Fruit fly (Drosophila melanogaster): ENCODE results near the gene Tango2.

Gene Tango2

dm6 chrX:13639998-13640691 lies 23.4 kb downstream of the Tango2 start:
- peak; percentile 77 for TF ChIP-seq Rel (GFP tag; optimal IDR thresholded peaks at IDR 0.05)
- no peak for TF ChIP-seq Rel (tag; optimal IDR thresholded peaks at IDR 0.05)
- TF ChIP-seq CrebA (GFP tag; optimal IDR thresholded peaks at IDR 0.05; ENCODE audit: borderline replicate concordance), result peak; percentile 69
- TF ChIP-seq lola (GFP tag; optimal IDR thresholded peaks at IDR 0.05), result no peak
- peak; percentile 89 for TF ChIP-seq rgr (GFP tag; optimal IDR thresholded peaks at IDR 0.05)
- no peak for TF ChIP-seq GATAd (GFP tag; optimal IDR thresholded peaks at IDR 0.05)
- TF ChIP-seq Abd-B (GFP tag; optimal IDR thresholded peaks at IDR 0.05), result no peak
- TF ChIP-seq CG32264 (GFP tag; optimal IDR thresholded peaks at IDR 0.05), result peak; percentile 69
- peak; percentile 42 for TF ChIP-seq dmrt93B (GFP tag; optimal IDR thresholded peaks at IDR 0.05)
- TF ChIP-seq HLH106 (tag; optimal IDR thresholded peaks at IDR 0.05), result peak; percentile 71
- peak; percentile 21 for TF ChIP-seq Jra (GFP tag; optimal IDR thresholded peaks at IDR 0.05)
- peak; percentile 86 for TF ChIP-seq OdsH (GFP tag; optimal IDR thresholded peaks at IDR 0.05)
- TF ChIP-seq Vsx2 (GFP tag; optimal IDR thresholded peaks at IDR 0.05; ENCODE audit: partially characterized antibody), result no peak
- TF ChIP-seq woc (GFP tag; optimal IDR thresholded peaks at IDR 0.05), result peak; percentile 74
- no peak for TF ChIP-seq N (GFP tag; optimal IDR thresholded peaks at IDR 0.05)
- peak; percentile 92 for TF ChIP-seq br (GFP tag; optimal IDR thresholded peaks at IDR 0.05)
- TF ChIP-seq Sp1 (GFP tag; optimal IDR thresholded peaks at IDR 0.05), result peak; percentile 73
- no peak for TF ChIP-seq jim (GFP tag; optimal IDR thresholded peaks at IDR 0.05)
- peak; percentile 5 for TF ChIP-seq Hr83 (GFP tag; optimal IDR thresholded peaks at IDR 0.05; ENCODE audit: poor library complexity, severe bottlenecking)
- TF ChIP-seq Mio (GFP tag; optimal IDR thresholded peaks at IDR 0.05), result peak; percentile 45
- no peak for TF ChIP-seq pan (optimal IDR thresholded peaks at IDR 0.05)
- TF ChIP-seq Hr78 (GFP tag; optimal IDR thresholded peaks at IDR 0.05), result no peak
- peak; percentile 21 for TF ChIP-seq CG9705 (GFP tag; optimal IDR thresholded peaks at IDR 0.05)
- peak; percentile 8 for TF ChIP-seq dsf (GFP tag; optimal IDR thresholded peaks at IDR 0.05; ENCODE audit: borderline replicate concordance)
- TF ChIP-seq Hnf4 (GFP tag; optimal IDR thresholded peaks at IDR 0.05), result peak; percentile 87
- peak; percentile 91 for TF ChIP-seq ey (GFP tag; optimal IDR thresholded peaks at IDR 0.05)
- TF ChIP-seq h (GFP tag; optimal IDR thresholded peaks at IDR 0.05), result peak; percentile 94
- peak; percentile 62 for TF ChIP-seq tai (GFP tag; optimal IDR thresholded peaks at IDR 0.05)
- TF ChIP-seq sage (GFP tag; optimal IDR thresholded peaks at IDR 0.05), result peak; percentile 82
- TF ChIP-seq usp (GFP tag; optimal IDR thresholded peaks at IDR 0.05), result no peak
- TF ChIP-seq foxo (GFP tag; optimal IDR thresholded peaks at IDR 0.05), result peak; percentile 66 to 89
- no peak for TF ChIP-seq Dfd (GFP tag; optimal IDR thresholded peaks at IDR 0.05)
- peak; percentile 77 for TF ChIP-seq psq (GFP tag; optimal IDR thresholded peaks at IDR 0.05)
- peak; percentile 96 for TF ChIP-seq sv (GFP tag; optimal IDR thresholded peaks at IDR 0.05)
- TF ChIP-seq brk (GFP tag; optimal IDR thresholded peaks at IDR 0.05), result peak; percentile 68
- peak; percentile 96 for TF ChIP-seq fru (GFP tag; optimal IDR thresholded peaks at IDR 0.05)

dm6 chrX:13640692-13641011 lies 23.9 kb downstream of the Tango2 start:
- TF ChIP-seq Hr78 (GFP tag; optimal IDR thresholded peaks at IDR 0.05) (no peak), dmrt93B (GFP tag; optimal IDR thresholded peaks at IDR 0.05) (no peak), Hr83 (GFP tag; optimal IDR thresholded peaks at IDR 0.05; ENCODE audit: poor library complexity, severe bottlenecking) (no peak), Dif (GFP tag; optimal IDR thresholded peaks at IDR 0.05; ENCODE audit: partially characterized antibody) (peak; percentile 42), dl (GFP tag; optimal IDR thresholded peaks at IDR 0.05; ENCODE audit: insufficient read depth in 1 of 2, partially characterized antibody in 2 of 2) (peak in 1 of 2 experiments; percentile 13)
